Fruit fly (Drosophila melanogaster) whole organism, embryonic: ENCODE results near the gene CG34107.

Source experiments
- CG12659 ChIP-seq: fragments of 200-800 bp; sonication (Bioruptor generic); optimal IDR thresholded peaks from 3 replicates; lab custom pipeline; 2017; ENCODE audit warnings: mild to moderate bottlenecking, missing biosample characterization, missing genetic modification reagents, missing genetic modification characterization
- CrebB ChIP-seq: fragments of 200-800 bp; sonication (Bioruptor generic); optimal IDR thresholded peaks from 3 replicates; lab custom pipeline; 2018; ENCODE audit warnings: missing biosample characterization, mild to moderate bottlenecking, missing genetic modification characterization
- Eip74EF ChIP-seq, 2 experiments: fragments of 200-800 bp in 1 of 2; fragments of >200 bp in 1 of 2; sonication (Bioruptor generic) in 1 of 2; optimal IDR thresholded peaks; 2 replicates each; lab custom pipeline; 2017 to 2019; ENCODE audit warnings: missing biosample characterization in 2 of 2, missing genetic modification characterization in 2 of 2, mild to moderate bottlenecking in 1 of 2, moderate library complexity in 1 of 2
- HmgZ ChIP-seq: fragments of 200-800 bp; sonication (Bioruptor generic); optimal IDR thresholded peaks from 2 replicates; lab custom pipeline; 2018; ENCODE audit warnings: missing biosample characterization, mild to moderate bottlenecking, missing genetic modification characterization
- Hr51 ChIP-seq, 2 experiments: fragments of 200-800 bp; sonication (Bioruptor generic); optimal IDR thresholded peaks; 2 replicates in 1 of 2; 3 replicates in 1 of 2; lab custom pipeline; 2016 to 2018; ENCODE audit warnings: missing biosample characterization in 2 of 2, missing genetic modification characterization in 2 of 2, mild to moderate bottlenecking in 1 of 2, moderate library complexity in 1 of 2
- PHDP ChIP-seq: fragments of 200-800 bp; sonication (Bioruptor generic); optimal IDR thresholded peaks from 3 replicates; lab custom pipeline; 2018; ENCODE audit warnings: missing biosample characterization, mild to moderate bottlenecking, missing genetic modification characterization, moderate library complexity
- Sox102F ChIP-seq: fragments of 200-800 bp; sonication (Bioruptor generic); optimal IDR thresholded peaks from 2 replicates; lab custom pipeline; 2018; ENCODE audit warnings: missing biosample characterization, mild to moderate bottlenecking, missing genetic modification characterization, moderate library complexity
- TFAM ChIP-seq: fragments of 200-800 bp; sonication (Bioruptor generic); optimal IDR thresholded peaks from 2 replicates; lab custom pipeline; 2017; ENCODE audit warnings: missing biosample characterization, missing genetic modification characterization, inconsistent platforms
- Xbp1 ChIP-seq: fragments of 200-800 bp; sonication (Bioruptor generic); optimal IDR thresholded peaks from 3 replicates; lab custom pipeline; 2016; ENCODE audit warnings: missing biosample characterization, mild to moderate bottlenecking, missing genetic modification characterization
- cad ChIP-seq: fragments of >200 bp; optimal IDR thresholded peaks from 2 replicates; lab custom pipeline; 2017; ENCODE audit warnings: missing biosample characterization, missing genetic modification characterization
- dpn ChIP-seq, 2 experiments: fragments of 200-800 bp; sonication (Bioruptor generic); optimal IDR thresholded peaks; 3 replicates each; lab custom pipeline; 2016; ENCODE audit warnings: missing biosample characterization in 2 of 2, missing genetic modification characterization in 2 of 2
- esg ChIP-seq: fragments of 200-800 bp; sonication (Bioruptor generic); conservative IDR thresholded peaks from 2 replicates; pipeline ENCODE4 v1.3.6; 2022; ENCODE audit warnings: missing biosample characterization, missing genetic modification characterization
- nmo ChIP-seq: fragments of 200-800 bp; sonication (Bioruptor generic); optimal IDR thresholded peaks from 2 replicates; lab custom pipeline; 2018; ENCODE audit warnings: missing biosample characterization, mild to moderate bottlenecking, missing genetic modification characterization, moderate library complexity
- slp2 ChIP-seq: fragments of 200-800 bp; sonication (Bioruptor generic); optimal IDR thresholded peaks from 2 replicates; lab custom pipeline; 2016; ENCODE audit warnings: missing biosample characterization, missing genetic modification characterization

The CG34107 gene

DNA sequence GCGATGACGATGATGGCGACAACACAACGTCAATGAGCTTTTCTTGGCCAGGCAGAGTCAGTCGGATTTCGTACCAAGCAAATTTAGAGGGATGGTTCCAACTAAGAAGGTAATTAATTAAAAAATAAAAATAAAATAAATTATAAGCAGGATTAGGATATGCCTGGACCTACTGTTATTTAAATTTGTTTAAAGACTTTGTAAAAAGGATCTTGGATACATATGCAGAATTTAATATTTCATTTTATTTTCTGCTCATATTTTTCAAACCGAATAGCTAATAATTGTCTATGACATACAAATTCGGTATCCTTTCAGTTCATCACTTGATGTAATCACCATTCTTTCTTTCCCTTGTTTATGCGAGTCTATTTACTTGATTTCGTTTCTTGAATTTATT, 50.1 kb downstream of the CG34107 start (continued):
- TF ChIP-seq TFAM (GFP tag; lab: Kevin White, UChicago) (no peak), cad (no peak), Eip74EF (GFP tag; optimal IDR thresholded peaks at IDR 0.05; lab: Kevin White, UChicago) (peak in 1 of 2 experiments; percentile 15), esg (GFP tag; lab: Robert Waterston, UW) (0 out of 2 replicates have a peak, but pooled peaks have one; percentile 14), PHDP (tag; lab: Kevin White, UChicago) (peak; percentile 16), nmo (peak; percentile 46), CG12659 (GFP tag; lab: Kevin White, UChicago) (peak; percentile 12), Hr51 (GFP tag; optimal IDR thresholded peaks at IDR 0.05; lab: Kevin White, UChicago) (peak in 1 of 2 experiments; percentile 71), Sox102F (peak; percentile 72), slp2 (no peak), dpn (GFP tag; optimal IDR thresholded peaks at IDR 0.05; lab: Kevin White, UChicago) (no peak), CrebB (tag; lab: Kevin White, UChicago) (no peak), Xbp1 (GFP tag; lab: Kevin White, UChicago) (peak; percentile 19), HmgZ (tag; lab: Kevin White, UChicago) (no peak)
